Fruit fly (Drosophila melanogaster) whole organism, embryonic: ENCODE measurements around the gene BuGZ.
A peak's percentile ranks its signal among the peaks of the same experiment; 100 is the strongest.

Experiments
- Ada2b ChIP-seq: fragments of 200-800 bp; sonication (Bioruptor generic); IDR thresholded peaks from 2 replicates; pipeline ENCODE4 v1.3.6; 2022; ENCODE audit warnings: missing biosample characterization, missing genetic modification characterization
- CG10209 ChIP-seq: fragments of 200-800 bp; sonication (Bioruptor generic); optimal IDR thresholded peaks from 3 replicates; lab custom pipeline; 2017; ENCODE audit warnings: missing biosample characterization, mild to moderate bottlenecking, missing genetic modification characterization, missing genetic modification reagents
- CG10959 ChIP-seq: fragments of 200-800 bp; sonication (Bioruptor generic); IDR thresholded peaks from 2 replicates; pipeline ENCODE4 v1.3.6; 2022; ENCODE audit warnings: missing biosample characterization, missing genetic modification characterization
- CG10979 ChIP-seq: fragments of 200-800 bp; sonication (Bioruptor generic); optimal IDR thresholded peaks from 2 replicates; lab custom pipeline; 2018; ENCODE audit warnings: missing biosample characterization, mild to moderate bottlenecking, missing genetic modification characterization, moderate library complexity
- CG11093 ChIP-seq: fragments of 200-800 bp; sonication (Bioruptor generic); IDR thresholded peaks from 3 replicates; pipeline ENCODE4 v1.3.6; 2022; ENCODE audit warnings: missing biosample characterization, missing genetic modification characterization
- CG12219 ChIP-seq: fragments of 200-800 bp; sonication (Bioruptor generic); optimal IDR thresholded peaks from 3 replicates; lab custom pipeline; 2018; ENCODE audit warnings: missing biosample characterization, mild to moderate bottlenecking, missing genetic modification characterization
- CG13287 ChIP-seq: fragments of 200-800 bp; sonication (Bioruptor generic); IDR thresholded peaks from 2 replicates; pipeline ENCODE4 v1.3.6; 2022; ENCODE audit warnings: missing biosample characterization, missing genetic modification characterization; ENCODE audit not compliant: partially characterized antibody
- CG13624 ChIP-seq: fragments of 200-800 bp; sonication (Bioruptor generic); optimal IDR thresholded peaks from 2 replicates; lab custom pipeline; 2016; ENCODE audit warnings: missing biosample characterization, missing genetic modification characterization
- CG14965 ChIP-seq: fragments of 200-800 bp; sonication (Bioruptor generic); optimal IDR thresholded peaks from 2 replicates; lab custom pipeline; 2016; ENCODE audit warnings: missing biosample characterization, missing genetic modification characterization, borderline replicate concordance
- CG17385 ChIP-seq: fragments of 200-800 bp; sonication (Bioruptor generic); optimal IDR thresholded peaks from 3 replicates; lab custom pipeline; 2018; ENCODE audit warnings: missing biosample characterization, mild to moderate bottlenecking, missing genetic modification characterization
- CG18619 ChIP-seq: fragments of 200-800 bp; sonication (Bioruptor generic); optimal IDR thresholded peaks from 3 replicates; lab custom pipeline; 2017; ENCODE audit warnings: missing biosample characterization, mild to moderate bottlenecking, missing genetic modification characterization
- CG18764 ChIP-seq: fragments of 200-800 bp; sonication (Bioruptor generic); optimal IDR thresholded peaks from 3 replicates; lab custom pipeline; 2016; ENCODE audit warnings: missing biosample characterization, missing genetic modification characterization
- CG2712 ChIP-seq: fragments of 200-800 bp; optimal IDR thresholded peaks from 3 replicates; lab custom pipeline; 2019; ENCODE audit warnings: missing biosample characterization, mild to moderate bottlenecking, missing genetic modification characterization, moderate library complexity
- CG31224 ChIP-seq: fragments of 200-800 bp; sonication (Bioruptor generic); IDR thresholded peaks from 2 replicates; pipeline ENCODE4 v1.3.6; 2022; ENCODE audit warnings: missing biosample characterization, missing genetic modification characterization
- CG4820 ChIP-seq: fragments of 200-800 bp; sonication (Bioruptor generic); optimal IDR thresholded peaks from 3 replicates; lab custom pipeline; 2016; ENCODE audit warnings: missing biosample characterization, missing genetic modification characterization
- CG7556 ChIP-seq: fragments of 200-800 bp; sonication (Bioruptor generic); optimal IDR thresholded peaks from 2 replicates; lab custom pipeline; 2017; ENCODE audit warnings: missing biosample characterization, mild to moderate bottlenecking, missing genetic modification characterization
- CG7987 ChIP-seq: fragments of 200-800 bp; sonication (Bioruptor generic); optimal IDR thresholded peaks from 2 replicates; lab custom pipeline; 2018; ENCODE audit warnings: missing biosample characterization, mild to moderate bottlenecking, missing genetic modification characterization, moderate library complexity
- CG9876 ChIP-seq: fragments of 200-800 bp; sonication (Bioruptor generic); optimal IDR thresholded peaks from 2 replicates; lab custom pipeline; 2016; ENCODE audit warnings: missing biosample characterization, missing genetic modification characterization
- CG9932 ChIP-seq: fragments of 200-800 bp; sonication (Bioruptor generic); IDR thresholded peaks from 2 replicates; pipeline ENCODE4 v1.3.6; 2022; ENCODE audit warnings: missing biosample characterization, missing genetic modification characterization
- CHES-1-like ChIP-seq: fragments of 200-800 bp; sonication (Bioruptor generic); optimal IDR thresholded peaks from 2 replicates; lab custom pipeline; 2016; ENCODE audit warnings: missing biosample characterization, missing genetic modification characterization
- Doc2 ChIP-seq: fragments of 200-800 bp; sonication (Bioruptor generic); IDR thresholded peaks from 2 replicates; pipeline ENCODE4 v1.3.6; 2022; ENCODE audit warnings: missing biosample characterization, missing genetic modification characterization
- E2f2 ChIP-seq: fragments of 200-800 bp; sonication (Bioruptor generic); IDR thresholded peaks from 2 replicates; pipeline ENCODE4 v1.3.6; 2022; ENCODE audit warnings: missing biosample characterization, missing genetic modification characterization
- Ets65A ChIP-seq: fragments of 200-800 bp; sonication (Bioruptor generic); peaks from one replicate; lab custom pipeline; 2016; ENCODE audit warnings: missing biosample characterization, missing genetic modification characterization
- Ets97D ChIP-seq: fragments of 200-800 bp; sonication (Bioruptor generic); optimal IDR thresholded peaks from 3 replicates; lab custom pipeline; 2016; ENCODE audit warnings: missing biosample characterization, missing genetic modification characterization
- Jarid2 ChIP-seq: fragments of 200-800 bp; sonication (Bioruptor generic); optimal IDR thresholded peaks from 3 replicates; lab custom pipeline; 2017; ENCODE audit warnings: mild to moderate bottlenecking, missing biosample characterization, missing genetic modification reagents, missing genetic modification characterization
- Kr ChIP-seq: fragments of 200-800 bp; sonication (Bioruptor generic); optimal IDR thresholded peaks from 2 replicates; lab custom pipeline; 2017; ENCODE audit warnings: missing biosample characterization, mild to moderate bottlenecking, missing genetic modification characterization
- Med ChIP-seq: fragments of 200-800 bp; sonication (Bioruptor generic); peaks from one replicate; lab custom pipeline; 2016; ENCODE audit warnings: missing biosample characterization, missing genetic modification characterization, mild to moderate bottlenecking, inconsistent platforms, moderate library complexity
- Nf-YB ChIP-seq: fragments of 200-800 bp; sonication (Bioruptor generic); optimal IDR thresholded peaks from 3 replicates; lab custom pipeline; 2019; ENCODE audit warnings: missing biosample characterization, mild to moderate bottlenecking, missing genetic modification characterization, moderate library complexity
- Scr ChIP-seq: fragments of 200-800 bp; sonication (Bioruptor generic); IDR thresholded peaks from 2 replicates; pipeline ENCODE4 v1.3.6; 2022; ENCODE audit warnings: missing biosample characterization, missing genetic modification characterization; ENCODE audit not compliant: partially characterized antibody
- Sox102F ChIP-seq: fragments of 200-800 bp; sonication (Bioruptor generic); optimal IDR thresholded peaks from 2 replicates; lab custom pipeline; 2018; ENCODE audit warnings: missing biosample characterization, mild to moderate bottlenecking, missing genetic modification characterization, moderate library complexity
- Tbp ChIP-seq: fragments of >200 bp; optimal IDR thresholded peaks from 2 replicates; lab custom pipeline; 2018; ENCODE audit warnings: missing biosample characterization, missing genetic modification characterization
- al ChIP-seq: fragments of 200-800 bp; sonication (Bioruptor generic); IDR thresholded peaks from 2 replicates; pipeline ENCODE4 v1.3.6; 2022; ENCODE audit warnings: missing biosample characterization, missing genetic modification characterization
- bsh ChIP-seq, 2 experiments: fragments of 200-800 bp; sonication (Bioruptor generic); optimal IDR thresholded peaks; 2 replicates each; lab custom pipeline; 2017 to 2018; ENCODE audit warnings: mild to moderate bottlenecking in 2 of 2, missing biosample characterization in 2 of 2, missing genetic modification characterization in 2 of 2, moderate library complexity in 1 of 2
- dmrt99B ChIP-seq: fragments of 200-800 bp; sonication (Bioruptor generic); optimal IDR thresholded peaks from 2 replicates; lab custom pipeline; 2018; ENCODE audit warnings: missing biosample characterization, mild to moderate bottlenecking, missing genetic modification characterization, moderate library complexity
- ftz-f1 ChIP-seq: fragments of 200-800 bp; sonication (Bioruptor generic); optimal IDR thresholded peaks from 2 replicates; lab custom pipeline; 2016; ENCODE audit warnings: missing biosample characterization, missing genetic modification characterization
- gem ChIP-seq: fragments of 200-800 bp; sonication (Bioruptor generic); optimal IDR thresholded peaks from 2 replicates; lab custom pipeline; 2019; ENCODE audit warnings: missing biosample characterization, mild to moderate bottlenecking, missing genetic modification characterization, moderate library complexity
- ind ChIP-seq: fragments of 200-800 bp; sonication (Bioruptor generic); optimal IDR thresholded peaks from 3 replicates; lab custom pipeline; 2016; ENCODE audit warnings: missing biosample characterization, missing genetic modification characterization
- jigr1 ChIP-seq: fragments of 200-800 bp; sonication (Bioruptor generic); IDR thresholded peaks from 3 replicates; pipeline ENCODE4 v1.3.6; 2022; ENCODE audit warnings: missing biosample characterization, missing genetic modification characterization
- lab ChIP-seq: fragments of 200-800 bp; sonication (Bioruptor generic); optimal IDR thresholded peaks from 3 replicates; lab custom pipeline; 2017; ENCODE audit warnings: missing biosample characterization, missing genetic modification characterization, mild to moderate bottlenecking, moderate library complexity, missing genetic modification reagents
- pfk ChIP-seq: fragments of 200-800 bp; sonication (Bioruptor generic); optimal IDR thresholded peaks from 2 replicates; lab custom pipeline; 2018; ENCODE audit warnings: missing biosample characterization, mild to moderate bottlenecking, missing genetic modification characterization, moderate library complexity
- run ChIP-seq: fragments of 200-800 bp; sonication (Bioruptor generic); optimal IDR thresholded peaks from 3 replicates; lab custom pipeline; 2018; ENCODE audit warnings: missing biosample characterization, mild to moderate bottlenecking, missing genetic modification characterization
- sc ChIP-seq, 3 experiments: fragments of >200 bp in 2 of 3; fragments of 200-800 bp in 1 of 3; sonication (Bioruptor generic) in 1 of 3; optimal IDR thresholded peaks; 2 replicates in 2 of 3; 3 replicates in 1 of 3; lab custom pipeline; 2017; ENCODE audit warnings: mild to moderate bottlenecking in 1 of 3, missing biosample characterization in 1 of 3, missing genetic modification characterization in 1 of 3, missing genetic modification reagents in 1 of 3
- tio ChIP-seq: fragments of 200-800 bp; sonication (Bioruptor generic); optimal IDR thresholded peaks from 2 replicates; lab custom pipeline; 2017; ENCODE audit warnings: missing biosample characterization, missing genetic modification characterization, inconsistent platforms
- toy ChIP-seq: fragments of 200-800 bp; sonication (Bioruptor generic); IDR thresholded peaks from 2 replicates; pipeline ENCODE4 v1.3.6; 2022; ENCODE audit warnings: missing biosample characterization, missing genetic modification characterization
- trem ChIP-seq: fragments of 200-800 bp; optimal IDR thresholded peaks from 3 replicates; lab custom pipeline; 2019; ENCODE audit warnings: missing biosample characterization, mild to moderate bottlenecking, missing genetic modification characterization, moderate library complexity
- usp ChIP-seq: fragments of >200 bp; optimal IDR thresholded peaks from 2 replicates; lab custom pipeline; 2017; ENCODE audit warnings: missing biosample characterization, missing genetic modification characterization

The BuGZ gene

DNA sequence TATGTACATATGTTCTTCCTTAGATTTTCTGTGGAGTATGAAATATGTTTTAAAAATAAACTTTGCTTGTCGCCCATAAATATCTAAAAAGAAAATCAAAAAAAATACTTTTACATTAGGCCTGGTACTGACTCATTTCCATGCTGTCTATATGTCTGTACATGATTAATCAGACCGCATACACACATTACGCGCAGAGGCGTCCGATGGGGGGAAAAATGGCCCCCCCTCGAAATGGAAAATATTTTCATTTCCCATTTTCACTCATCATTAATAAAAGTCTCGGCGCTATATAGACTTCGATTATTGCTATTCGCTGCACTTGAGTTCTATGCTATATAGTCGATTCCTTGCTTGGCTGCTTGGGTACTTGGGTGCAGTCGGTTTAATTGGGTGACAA lies 18.7 kb downstream of the BuGZ start (continued):
- TF ChIP-seq Ets97D (no peak), CG11093 (GFP tag; lab: Robert Waterston, UW) (no peak), CG9876 (GFP tag; lab: Kevin White, UChicago) (no peak), CG12219 (GFP tag; lab: Kevin White, UChicago) (no peak), Tbp (GFP tag; lab: Kevin White, UChicago) (no peak), CG10209 (no peak), Sox102F (GFP tag; lab: Kevin White, UChicago) (peak; percentile 37), bsh (GFP tag; optimal IDR thresholded peaks at IDR 0.05; lab: Kevin White, UChicago) (no peak), CG18619 (GFP tag; lab: Kevin White, UChicago) (no peak), CG7987 (GFP tag; lab: Kevin White, UChicago) (no peak), ftz-f1 (GFP tag; lab: Kevin White, UChicago) (no peak), CG9932 (GFP tag; lab: Robert Waterston, UW) (0 out of 2 replicates have a peak, but pooled peaks have one; percentile 11), lab (GFP tag; lab: Kevin White, UChicago) (no peak), dmrt99B (tag; lab: Kevin White, UChicago) (no peak), Kr (GFP tag; lab: Kevin White, UChicago) (no peak), gem (tag; lab: Kevin White, UChicago) (peak; percentile 4), Med (peak; percentile 59), CG2712 (no peak), jigr1 (GFP tag; lab: Robert Waterston, UW) (no peak), CG14965 (GFP tag; lab: Kevin White, UChicago) (no peak), usp (GFP tag; lab: Kevin White, UChicago) (no peak), CG10959 (GFP tag; lab: Robert Waterston, UW) (no peak), E2f2 (no peak), CHES-1-like (no peak), tio (GFP tag; lab: Kevin White, UChicago) (no peak), Doc2 (GFP tag; lab: Robert Waterston, UW) (no peak), CG13287 (GFP tag; lab: Robert Waterston, UW) (no peak), run (tag; lab: Kevin White, UChicago) (no peak), CG4820 (GFP tag; lab: Kevin White, UChicago) (no peak), Ets65A (peak; percentile 76), pfk (no peak)
- TF ChIP-seq, all 482 proteins: peak for 14

DNA sequence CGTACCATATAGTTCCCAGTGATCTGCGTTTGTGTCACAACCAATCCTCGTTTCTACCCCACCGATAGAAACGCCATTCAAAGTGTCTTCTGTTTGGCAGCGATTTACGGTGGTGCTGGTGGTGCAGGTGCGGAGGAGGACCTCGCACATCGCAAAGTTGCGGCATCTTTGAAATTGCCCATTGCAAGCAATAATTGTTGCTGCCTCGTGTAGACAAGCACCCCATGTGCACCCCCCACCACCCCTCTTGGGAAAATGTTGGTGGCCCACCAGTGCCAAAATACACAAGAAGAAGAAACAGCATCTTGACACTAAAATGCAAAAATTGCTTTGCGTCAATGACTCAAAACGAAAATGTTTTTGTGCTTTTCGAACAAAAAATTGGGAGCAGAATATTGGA lies 21.3 kb downstream of the BuGZ start:
- no peak for TF ChIP-seq Jarid2 (GFP tag; lab: Kevin White, UChicago)
- no peak for TF ChIP-seq CG31224 (GFP tag; lab: Robert Waterston, UW)
- TF ChIP-seq CG9876 (GFP tag; lab: Kevin White, UChicago), result no peak
- no peak for TF ChIP-seq trem
- no peak for TF ChIP-seq Scr (GFP tag; lab: Robert Waterston, UW)
- TF ChIP-seq CG18764 (GFP tag; lab: Kevin White, UChicago), result no peak
- no peak for TF ChIP-seq al (GFP tag; lab: Robert Waterston, UW)
- no peak for TF ChIP-seq CG13624 (GFP tag; lab: Kevin White, UChicago)
- no peak for TF ChIP-seq sc (optimal IDR thresholded peaks at IDR 0.05; lab: Kevin White, UChicago)
- no peak for TF ChIP-seq sc (GFP tag; optimal IDR thresholded peaks at IDR 0.05; lab: Kevin White, UChicago)
- TF ChIP-seq CG7556 (GFP tag; lab: Kevin White, UChicago), result no peak
- no peak for TF ChIP-seq ind (GFP tag; lab: Kevin White, UChicago)
- peak; percentile 58 for TF ChIP-seq Ets65A
- TF ChIP-seq Nf-YB (GFP tag; lab: Kevin White, UChicago), result no peak
- TF ChIP-seq Ada2b, result no peak
- no peak for TF ChIP-seq CG17385 (GFP tag; lab: Kevin White, UChicago)
- 0 out of 2 replicates have a peak, but pooled peaks have one; percentile 21 for TF ChIP-seq toy (GFP tag; lab: Robert Waterston, UW)
- TF ChIP-seq CG10979 (tag; lab: Kevin White, UChicago), result no peak
